Fruit fly (Drosophila melanogaster) whole organism, embryonic: ENCODE data around the gene CG11596.

Experiments
- Bgb ChIP-seq: fragments of 200-800 bp; sonication (Bioruptor generic); IDR thresholded peaks from 2 replicates; pipeline ENCODE4 v1.3.6; 2022; ENCODE audit warnings: missing biosample characterization, missing genetic modification characterization; ENCODE audit not compliant: partially characterized antibody
- CG10267 ChIP-seq: fragments of 200-800 bp; sonication (Bioruptor generic); optimal IDR thresholded peaks from 2 replicates; lab custom pipeline; 2018; ENCODE audit warnings: missing biosample characterization, mild to moderate bottlenecking, missing genetic modification characterization, moderate library complexity
- CG10366 ChIP-seq: fragments of 200-800 bp; sonication (Bioruptor generic); IDR thresholded peaks from 2 replicates; pipeline ENCODE4 v1.3.6; 2022; ENCODE audit warnings: missing biosample characterization, missing genetic modification characterization
- CG11247 ChIP-seq: fragments of 200-800 bp; sonication (Bioruptor generic); IDR thresholded peaks from 2 replicates; pipeline ENCODE4 v1.3.6; 2022; ENCODE audit warnings: missing biosample characterization, missing genetic modification characterization
- CG11398 ChIP-seq: fragments of 200-800 bp; sonication (Bioruptor generic); optimal IDR thresholded peaks from 2 replicates; lab custom pipeline; 2016; ENCODE audit warnings: missing biosample characterization, missing genetic modification characterization
- CG11560 ChIP-seq: fragments of 200-800 bp; sonication (Bioruptor generic); IDR thresholded peaks from 3 replicates; pipeline ENCODE4 v1.3.6; 2022; ENCODE audit warnings: missing biosample characterization, missing genetic modification characterization
- CG12942 ChIP-seq: fragments of 200-800 bp; sonication (Bioruptor generic); optimal IDR thresholded peaks from 3 replicates; lab custom pipeline; 2016; ENCODE audit warnings: missing biosample characterization, missing genetic modification characterization
- CG13424 ChIP-seq: fragments of 200-800 bp; sonication (Bioruptor generic); optimal IDR thresholded peaks from 2 replicates; lab custom pipeline; 2019; ENCODE audit warnings: missing biosample characterization, mild to moderate bottlenecking, missing genetic modification characterization, moderate library complexity
- CG13624 ChIP-seq: fragments of 200-800 bp; sonication (Bioruptor generic); optimal IDR thresholded peaks from 2 replicates; lab custom pipeline; 2016; ENCODE audit warnings: missing biosample characterization, missing genetic modification characterization
- CG1603 ChIP-seq: fragments of 200-800 bp; sonication (Bioruptor generic); optimal IDR thresholded peaks from 2 replicates; lab custom pipeline; 2019; ENCODE audit warnings: missing biosample characterization, mild to moderate bottlenecking, missing genetic modification characterization, moderate library complexity
- CG17829 ChIP-seq: fragments of 200-800 bp; optimal IDR thresholded peaks from 2 replicates; lab custom pipeline; 2019; ENCODE audit warnings: missing biosample characterization, mild to moderate bottlenecking, missing genetic modification characterization, moderate library complexity
- CG2120 ChIP-seq: fragments of 200-800 bp; sonication (Bioruptor generic); optimal IDR thresholded peaks from 3 replicates; lab custom pipeline; 2016; ENCODE audit warnings: missing biosample characterization, missing genetic modification characterization
- CG2129 ChIP-seq: fragments of 200-800 bp; sonication (Bioruptor generic); IDR thresholded peaks from 2 replicates; pipeline ENCODE4 v1.3.6; 2022; ENCODE audit warnings: missing biosample characterization, missing genetic modification characterization; ENCODE audit not compliant: partially characterized antibody
- CG2712 ChIP-seq: fragments of 200-800 bp; optimal IDR thresholded peaks from 3 replicates; lab custom pipeline; 2019; ENCODE audit warnings: missing biosample characterization, mild to moderate bottlenecking, missing genetic modification characterization, moderate library complexity
- CG30020 ChIP-seq: fragments of 200-800 bp; optimal IDR thresholded peaks from 2 replicates; lab custom pipeline; 2019; ENCODE audit warnings: missing biosample characterization, mild to moderate bottlenecking, missing genetic modification characterization, moderate library complexity
- CG34422 ChIP-seq: fragments of 200-800 bp; sonication (Bioruptor generic); IDR thresholded peaks from 3 replicates; pipeline ENCODE4 v1.3.6; 2022; ENCODE audit warnings: missing biosample characterization, missing genetic modification characterization
- CG3847 ChIP-seq: fragments of 200-800 bp; sonication (Bioruptor generic); IDR thresholded peaks from 2 replicates; pipeline ENCODE4 v1.3.6; 2022; ENCODE audit warnings: missing biosample characterization, missing genetic modification characterization
- CG8089 ChIP-seq: fragments of 200-800 bp; sonication (Bioruptor generic); optimal IDR thresholded peaks from 3 replicates; lab custom pipeline; 2016; ENCODE audit warnings: missing biosample characterization, missing genetic modification characterization
- CG9817 ChIP-seq: fragments of 200-800 bp; sonication (Bioruptor generic); optimal IDR thresholded peaks from 2 replicates; lab custom pipeline; 2018; ENCODE audit warnings: missing biosample characterization, mild to moderate bottlenecking, missing genetic modification characterization, moderate library complexity
- Dbx ChIP-seq: fragments of 200-800 bp; sonication (Bioruptor generic); IDR thresholded peaks from 3 replicates; pipeline ENCODE4 v1.3.6; 2022; ENCODE audit warnings: missing biosample characterization, missing genetic modification characterization
- Dip3 ChIP-seq: fragments of 200-800 bp; sonication (Bioruptor generic); optimal IDR thresholded peaks from 3 replicates; lab custom pipeline; 2016; ENCODE audit warnings: missing biosample characterization, missing genetic modification characterization
- Dll ChIP-seq: fragments of 200-800 bp; sonication (Bioruptor generic); IDR thresholded peaks from 4 replicates; pipeline ENCODE4 v1.3.6; 2022; ENCODE audit warnings: missing biosample characterization, missing genetic modification characterization; ENCODE audit not compliant: partially characterized antibody
- Doc3 ChIP-seq: fragments of 200-800 bp; sonication (Bioruptor generic); IDR thresholded peaks from 3 replicates; pipeline ENCODE4 v1.3.6; 2022; ENCODE audit warnings: missing biosample characterization, missing genetic modification characterization; ENCODE audit not compliant: partially characterized antibody
- E2f1 ChIP-seq: fragments of 200-800 bp; sonication (Bioruptor generic); IDR thresholded peaks from 2 replicates; pipeline ENCODE4 v1.3.6; 2022; ENCODE audit warnings: missing biosample characterization, missing genetic modification characterization
- E2f2 ChIP-seq: fragments of 200-800 bp; sonication (Bioruptor generic); IDR thresholded peaks from 2 replicates; pipeline ENCODE4 v1.3.6; 2022; ENCODE audit warnings: missing biosample characterization, missing genetic modification characterization
- Ets97D ChIP-seq: fragments of 200-800 bp; sonication (Bioruptor generic); optimal IDR thresholded peaks from 3 replicates; lab custom pipeline; 2016; ENCODE audit warnings: missing biosample characterization, missing genetic modification characterization
- H2.0 ChIP-seq: fragments of 200-800 bp; sonication (Bioruptor generic); IDR thresholded peaks from 2 replicates; pipeline ENCODE4 v1.3.6; 2022; ENCODE audit warnings: missing biosample characterization, missing genetic modification characterization
- Hr51 ChIP-seq, 2 experiments: fragments of 200-800 bp; sonication (Bioruptor generic); optimal IDR thresholded peaks; 2 replicates in 1 of 2; 3 replicates in 1 of 2; lab custom pipeline; 2016 to 2018; ENCODE audit warnings: missing biosample characterization in 2 of 2, missing genetic modification characterization in 2 of 2, mild to moderate bottlenecking in 1 of 2, moderate library complexity in 1 of 2
- Myb ChIP-seq: fragments of 200-800 bp; sonication (Bioruptor generic); optimal IDR thresholded peaks from 2 replicates; lab custom pipeline; 2016; ENCODE audit warnings: missing biosample characterization, missing genetic modification characterization
- Optix ChIP-seq: fragments of 200-800 bp; sonication (Bioruptor generic); IDR thresholded peaks from 3 replicates; pipeline ENCODE4 v1.3.6; 2022; ENCODE audit warnings: missing biosample characterization, missing genetic modification characterization
- Poxn ChIP-seq: fragments of 200-800 bp; sonication (Bioruptor generic); IDR thresholded peaks from 2 replicates; pipeline ENCODE4 v1.3.6; 2022; ENCODE audit warnings: missing biosample characterization, missing genetic modification characterization
- Ptx1 ChIP-seq: fragments of 200-800 bp; sonication (Bioruptor generic); IDR thresholded peaks from 2 replicates; pipeline ENCODE4 v1.3.6; 2022; ENCODE audit warnings: missing biosample characterization, missing genetic modification characterization
- Usf ChIP-seq: fragments of 200-800 bp; sonication (Bioruptor generic); optimal IDR thresholded peaks from 2 replicates; lab custom pipeline; 2017; ENCODE audit warnings: missing genotype, missing biosample characterization, missing genetic modification characterization
- Xrp1 ChIP-seq: fragments of 200-800 bp; sonication (Bioruptor generic); IDR thresholded peaks from 2 replicates; pipeline ENCODE4 v1.3.6; 2022; ENCODE audit warnings: missing biosample characterization, missing genetic modification characterization
- bab2 ChIP-seq: fragments of 200-800 bp; sonication (Bioruptor generic); optimal IDR thresholded peaks from 2 replicates; lab custom pipeline; 2016; ENCODE audit warnings: missing biosample characterization, missing genetic modification characterization
- caup ChIP-seq: fragments of 200-800 bp; sonication (Bioruptor generic); optimal IDR thresholded peaks from 3 replicates; lab custom pipeline; 2017; ENCODE audit warnings: missing biosample characterization, mild to moderate bottlenecking, missing genetic modification characterization, moderate library complexity; ENCODE audit not compliant: severe bottlenecking
- da ChIP-seq: fragments of 200-800 bp; sonication (Bioruptor generic); optimal IDR thresholded peaks from 2 replicates; lab custom pipeline; 2016; ENCODE audit warnings: missing biosample characterization, missing genetic modification characterization
- dysf ChIP-seq: fragments of 200-800 bp; sonication (Bioruptor generic); IDR thresholded peaks from 3 replicates; pipeline ENCODE4 v1.3.6; 2022; ENCODE audit warnings: missing biosample characterization, missing genetic modification characterization
- ewg ChIP-seq: fragments of 200-800 bp; sonication (Bioruptor generic); optimal IDR thresholded peaks from 3 replicates; lab custom pipeline; 2017; ENCODE audit warnings: mild to moderate bottlenecking, missing biosample characterization, missing genetic modification reagents, missing genetic modification characterization
- fd3F ChIP-seq: fragments of 200-800 bp; sonication (Bioruptor generic); optimal IDR thresholded peaks from 2 replicates; lab custom pipeline; 2018; ENCODE audit warnings: missing biosample characterization, mild to moderate bottlenecking, missing genetic modification characterization, moderate library complexity
- gsb ChIP-seq: fragments of 200-800 bp; sonication (Bioruptor generic); IDR thresholded peaks from 2 replicates; pipeline ENCODE4 v1.3.6; 2022; ENCODE audit warnings: missing biosample characterization, missing genetic modification characterization
- jumu ChIP-seq: fragments of 200-800 bp; sonication (Bioruptor generic); optimal IDR thresholded peaks from 3 replicates; lab custom pipeline; 2016; ENCODE audit warnings: missing biosample characterization, missing genetic modification characterization
- lmd ChIP-seq: fragments of 200-800 bp; sonication (Bioruptor generic); IDR thresholded peaks from 2 replicates; pipeline ENCODE4 v1.3.6; 2022; ENCODE audit warnings: missing biosample characterization, missing genetic modification characterization
- pnt ChIP-seq: fragments of 200-800 bp; sonication (Bioruptor generic); optimal IDR thresholded peaks from 3 replicates; lab custom pipeline; 2016; ENCODE audit warnings: missing biosample characterization, missing genetic modification characterization
- ranshi ChIP-seq: fragments of 200-800 bp; sonication (Bioruptor generic); IDR thresholded peaks from 2 replicates; pipeline ENCODE4 v1.3.6; 2022; ENCODE audit warnings: missing biosample characterization, missing genetic modification characterization
- stwl ChIP-seq: fragments of 200-800 bp; sonication (Bioruptor generic); optimal IDR thresholded peaks from 3 replicates; lab custom pipeline; 2018; ENCODE audit warnings: missing biosample characterization, mild to moderate bottlenecking, missing genetic modification characterization, moderate library complexity
- unc-4 ChIP-seq: fragments of 200-800 bp; sonication (Bioruptor generic); IDR thresholded peaks from 2 replicates; pipeline ENCODE4 v1.3.6; 2022; ENCODE audit warnings: missing biosample characterization, missing genetic modification characterization; ENCODE audit not compliant: partially characterized antibody
- unpg ChIP-seq: fragments of 200-800 bp; sonication (Bioruptor generic); optimal IDR thresholded peaks from 3 replicates; lab custom pipeline; 2018; ENCODE audit warnings: missing biosample characterization, mild to moderate bottlenecking, missing genetic modification characterization, moderate library complexity
- wdn ChIP-seq: fragments of 200-800 bp; sonication (Bioruptor generic); IDR thresholded peaks from 2 replicates; pipeline ENCODE4 v1.3.6; 2022; ENCODE audit warnings: missing biosample characterization, missing genetic modification characterization

The CG11596 gene

dm6 chrX:1889926-1890325 lies 37.6 kb upstream of the CG11596 start, which contains the start of the genes trr and mRpL16 (continued):
- peak; percentile 35; the same call in 1 of the 2 replicates for TF ChIP-seq CG11247 (GFP tag; lab: Robert Waterston, UW)
- peak; percentile 85 for TF ChIP-seq CG1603 (tag; lab: Kevin White, UChicago)
- TF ChIP-seq Dbx = peak; percentile 71
- peak; percentile 40; the same call in 1 of the 2 replicates for TF ChIP-seq E2f2
- peak; percentile 49 for TF ChIP-seq jumu
- peak; percentile 93 for TF ChIP-seq CG30020 (tag; lab: Kevin White, UChicago)
- peak; percentile 51; the same call in 1 of the 3 replicates for TF ChIP-seq Doc3 (GFP tag; lab: Robert Waterston, UW)
- TF ChIP-seq unc-4 (GFP tag; lab: Robert Waterston, UW) = peak; percentile 80
- 0 out of 2 replicates have a peak, but pooled peaks have one; percentile 37 for TF ChIP-seq H2.0 (GFP tag; lab: Robert Waterston, UW)
- peak; percentile 47; the same call in 1 of the 3 replicates for TF ChIP-seq dysf (GFP tag; lab: Robert Waterston, UW)
- TF ChIP-seq Dip3 (GFP tag; lab: Kevin White, UChicago) = peak; percentile 34
- TF ChIP-seq Usf (GFP tag; lab: Kevin White, UChicago) = no peak
- peak; percentile 1 for TF ChIP-seq fd3F (GFP tag; lab: Kevin White, UChicago)
- peak; percentile 18 for TF ChIP-seq Myb (GFP tag; lab: Kevin White, UChicago)
- peak; percentile 71 for TF ChIP-seq CG17829 (tag; lab: Kevin White, UChicago)
- TF ChIP-seq E2f1 = no peak
- peak; percentile 38 for TF ChIP-seq bab2 (GFP tag; lab: Kevin White, UChicago)
- TF ChIP-seq CG11398 (GFP tag; lab: Kevin White, UChicago) = peak; percentile 27
- 0 out of 2 replicates have a peak, but pooled peaks have one; percentile 48 for TF ChIP-seq wdn (GFP tag; lab: Robert Waterston, UW)
- peak; percentile 64; the same call in 1 of the 3 replicates for TF ChIP-seq CG34422 (GFP tag; lab: Robert Waterston, UW)
- peak; percentile 60 for TF ChIP-seq stwl (tag; lab: Kevin White, UChicago)
- TF ChIP-seq ranshi = 0 out of 2 replicates have a peak, but pooled peaks have one; percentile 11
- peak; percentile 62 for TF ChIP-seq CG3847 (GFP tag; lab: Robert Waterston, UW)
- TF ChIP-seq CG12942 (GFP tag; lab: Kevin White, UChicago) = peak; percentile 6
- peak; percentile 66 for TF ChIP-seq Bgb (GFP tag; lab: Robert Waterston, UW)
- peak in 1 of 2 experiments; percentile 13 for TF ChIP-seq Hr51 (GFP tag; optimal IDR thresholded peaks at IDR 0.05; lab: Kevin White, UChicago)
- no peak for TF ChIP-seq Poxn (GFP tag; lab: Robert Waterston, UW)
- TF ChIP-seq CG11560 (tag; lab: Robert Waterston, UW) = peak; percentile 55; the same call in 1 of the 3 replicates
- peak; percentile 39; the same call in 1 of the 2 replicates for TF ChIP-seq Ptx1 (GFP tag; lab: Robert Waterston, UW)
- peak; percentile 39 for TF ChIP-seq CG13624 (GFP tag; lab: Kevin White, UChicago)
- TF ChIP-seq Ets97D (GFP tag; lab: Kevin White, UChicago) = peak; percentile 66
- TF ChIP-seq unpg (GFP tag; lab: Kevin White, UChicago) = peak; percentile 39
- peak; percentile 52 for TF ChIP-seq CG13424 (tag; lab: Kevin White, UChicago)
- TF ChIP-seq CG2712 (tag; lab: Kevin White, UChicago) = peak; percentile 65
- TF ChIP-seq CG2120 (GFP tag; lab: Kevin White, UChicago) = peak; percentile 73
- peak; percentile 9; the same call in 1 of the 2 replicates for TF ChIP-seq CG10366 (GFP tag; lab: Robert Waterston, UW)
- TF ChIP-seq Xrp1 (GFP tag; lab: Robert Waterston, UW) = 0 out of 2 replicates have a peak, but pooled peaks have one; percentile 7
- 0 out of 3 replicates have a peak, but pooled peaks have one; percentile 40 for TF ChIP-seq Optix (GFP tag; lab: Robert Waterston, UW)
- TF ChIP-seq da = no peak
- TF ChIP-seq caup (GFP tag; lab: Kevin White, UChicago) = peak; percentile 36
- TF ChIP-seq CG9817 = peak; percentile 50
- TF ChIP-seq Dll (GFP tag; lab: Robert Waterston, UW) = peak; percentile 86
- TF ChIP-seq CG2129 (GFP tag; lab: Robert Waterston, UW) = peak; percentile 44; the same call in 1 of the 2 replicates
- TF ChIP-seq ewg (GFP tag; lab: Kevin White, UChicago) = peak; percentile 4
- TF ChIP-seq lmd (GFP tag; lab: Robert Waterston, UW) = peak; percentile 33; the same call in 1 of the 2 replicates
- TF ChIP-seq gsb (GFP tag; lab: Robert Waterston, UW) = no peak
- TF ChIP-seq pnt (GFP tag; lab: Kevin White, UChicago) = peak; percentile 3
- peak; percentile 60 for TF ChIP-seq CG10267 (tag; lab: Kevin White, UChicago)
- no peak for TF ChIP-seq CG8089 (GFP tag; lab: Kevin White, UChicago)
